Worm (Caenorhabditis elegans): ENCODE measurements around the gene nasp-1.

ce11 chrII:11152495-11152894, 46.1 kb downstream of the nasp-1 start, which contains the start of gene pqm-1:
- TF ChIP-seq nhr-237 (tag; optimal IDR thresholded peaks at IDR 0.05), result no peak
- TF ChIP-seq snpc-4 (tag; optimal IDR thresholded peaks at IDR 0.05), result no peak
- no peak for TF ChIP-seq unc-62 (GFP tag; optimal IDR thresholded peaks at IDR 0.05)
- TF ChIP-seq pha-4 (tag; optimal IDR thresholded peaks at IDR 0.05), result no peak
- TF ChIP-seq hlh-1 (tag; optimal IDR thresholded peaks at IDR 0.05), result no peak
- no peak for TF ChIP-seq ham-2 (GFP tag; optimal IDR thresholded peaks at IDR 0.05)
- no peak for TF ChIP-seq sem-2 (GFP tag; optimal IDR thresholded peaks at IDR 0.05)
